Worm (Caenorhabditis elegans) whole organism, late embryonic: Measurements from ENCODE around the gene dhhc-5.

Source experiments
- pag-3 ChIP-seq: sonication (generic microtip); optimal IDR thresholded peaks from 2 replicates; lab custom pipeline; 2016; ENCODE audit warnings: missing compliant biosample characterization, missing genetic modification characterization, borderline replicate concordance
- pha-4 ChIP-seq: fragments of 150-350 bp; optimal IDR thresholded peaks from 2 replicates; lab custom pipeline; 2018; ENCODE audit warnings: missing biosample characterization, missing genetic modification reagents, missing genetic modification characterization
- unc-86 ChIP-seq: sonication (generic microtip); optimal IDR thresholded peaks from 2 replicates; lab custom pipeline; 2016; ENCODE audit warnings: missing genetic modification characterization, missing compliant biosample characterization

DNA sequence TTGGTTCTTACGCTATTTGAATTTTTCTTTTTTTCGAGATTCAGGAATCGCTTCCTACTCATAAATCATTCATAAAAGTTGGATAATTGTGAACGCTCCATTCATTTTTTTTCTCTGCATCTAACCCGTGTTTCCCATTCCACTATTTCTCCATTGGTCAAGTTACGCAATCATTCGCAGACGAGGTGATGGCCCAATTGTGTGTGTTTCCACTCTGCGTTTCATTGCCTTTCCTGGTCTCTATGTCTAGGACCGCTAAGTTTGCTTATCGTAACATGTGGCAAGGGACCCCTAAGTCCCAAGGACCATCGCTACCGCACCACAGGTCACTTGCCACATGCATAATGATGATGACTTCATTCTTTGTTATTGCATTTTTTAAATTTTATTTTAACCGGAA is 22.7 kb downstream of the dhhc-5 start:
- TF ChIP-seq pha-4 (tag; lab: Kevin White, UChicago), result no peak
- TF ChIP-seq unc-86 (tag; lab: Kevin White, UChicago), result no peak
- TF ChIP-seq pag-3 (tag; lab: Kevin White, UChicago), result no peak
